Worm (Caenorhabditis elegans): ENCODE results near the gene C30B5.6.
A peak's percentile ranks its signal among the peaks of the same experiment; 100 is the strongest.

C30B5.6 gene

DNA sequence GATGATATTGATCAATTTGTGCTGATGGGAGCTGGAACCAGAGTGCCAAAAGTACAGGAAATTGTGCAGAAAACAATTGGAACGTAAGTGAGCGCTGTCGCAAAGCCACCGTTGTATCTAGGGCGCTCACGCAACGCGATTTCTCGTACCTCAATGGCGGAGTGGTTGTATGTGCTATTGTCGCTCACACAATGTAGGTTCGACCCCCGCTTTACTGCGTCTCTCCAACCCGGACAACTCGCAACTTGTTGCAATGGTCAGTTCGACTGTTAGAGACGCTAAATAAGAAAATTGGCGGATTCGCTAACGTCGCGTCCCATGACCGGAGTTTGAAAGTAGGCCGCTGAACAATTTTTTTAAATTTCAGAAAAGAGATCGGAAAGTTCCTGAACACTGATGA lies 26.0 kb upstream of the C30B5.6 start (continued):
- no peak for TF ChIP-seq attf-3 (GFP tag; conservative IDR thresholded peaks at IDR 0.05)
- TF ChIP-seq hmg-1.2 (GFP tag; IDR thresholded peaks at IDR 0.05), result peak; percentile 41
- peak; percentile 16; the same call in 1 of the 2 replicates for TF ChIP-seq pbrm-1 (GFP tag; IDR thresholded peaks at IDR 0.05)
- peak; percentile 61 for TF ChIP-seq athp-1 (tag; optimal IDR thresholded peaks at IDR 0.05)
- peak; percentile 72 for TF ChIP-seq nhr-90 (tag; optimal IDR thresholded peaks at IDR 0.05)
- TF ChIP-seq C17E4.6 (GFP tag; IDR thresholded peaks at IDR 0.05), result no peak
- TF ChIP-seq egrh-3 (GFP tag; IDR thresholded peaks at IDR 0.05), result peak; percentile 17; the same call in 1 of the 2 replicates
- TF ChIP-seq sptf-2 (GFP tag; optimal IDR thresholded peaks at IDR 0.05), result peak; percentile 27
- no peak for TF ChIP-seq lin-40 (tag; optimal IDR thresholded peaks at IDR 0.05)
- TF ChIP-seq ztf-18 (tag; optimal IDR thresholded peaks at IDR 0.05), result peak; percentile 68
- TF ChIP-seq F57C9.4 (tag; optimal IDR thresholded peaks at IDR 0.05), result no peak
- TF ChIP-seq let-607 (tag; optimal IDR thresholded peaks at IDR 0.05), result peak in 1 of 2 experiments; percentile 14
- TF ChIP-seq tlf-1 (GFP tag; optimal IDR thresholded peaks at IDR 0.05), result peak; percentile 1
- TF ChIP-seq B0336.3 (GFP tag; IDR thresholded peaks at IDR 0.05), result 0 out of 2 replicates have a peak, but pooled peaks have one; percentile 13
- TF ChIP-seq lsl-1 (GFP tag; optimal IDR thresholded peaks at IDR 0.05), result peak; percentile 43
- TF ChIP-seq ztf-28 (GFP tag; IDR thresholded peaks at IDR 0.05), result no peak
- no peak for TF ChIP-seq madf-3 (GFP tag; IDR thresholded peaks at IDR 0.05)
- TF ChIP-seq him-1 (tag; optimal IDR thresholded peaks at IDR 0.05), result no peak
- peak; percentile 43 for TF ChIP-seq hrde-1 (tag; optimal IDR thresholded peaks at IDR 0.05; ENCODE audit: borderline replicate concordance)
- TF ChIP-seq hlh-26 (GFP tag; conservative IDR thresholded peaks at IDR 0.05), result no peak
- TF ChIP-seq tbx-9 (tag; optimal IDR thresholded peaks at IDR 0.05; ENCODE audit: borderline replicate concordance), result no peak
- no peak for TF ChIP-seq hsf-1 (GFP tag; IDR thresholded peaks at IDR 0.05)
- TF ChIP-seq D2030.7 (GFP tag; IDR thresholded peaks at IDR 0.05), result peak; percentile 41; the same call in 1 of the 2 replicates
- TF ChIP-seq snpc-4 (GFP tag; optimal IDR thresholded peaks at IDR 0.05), result no peak
- TF ChIP-seq snpc-4 (tag; optimal IDR thresholded peaks at IDR 0.05), result peak in 3 of 4 experiments; percentile 25 to 52 (median 44)
- TF ChIP-seq F10E7.11 (tag; optimal IDR thresholded peaks at IDR 0.05), result no peak

DNA sequence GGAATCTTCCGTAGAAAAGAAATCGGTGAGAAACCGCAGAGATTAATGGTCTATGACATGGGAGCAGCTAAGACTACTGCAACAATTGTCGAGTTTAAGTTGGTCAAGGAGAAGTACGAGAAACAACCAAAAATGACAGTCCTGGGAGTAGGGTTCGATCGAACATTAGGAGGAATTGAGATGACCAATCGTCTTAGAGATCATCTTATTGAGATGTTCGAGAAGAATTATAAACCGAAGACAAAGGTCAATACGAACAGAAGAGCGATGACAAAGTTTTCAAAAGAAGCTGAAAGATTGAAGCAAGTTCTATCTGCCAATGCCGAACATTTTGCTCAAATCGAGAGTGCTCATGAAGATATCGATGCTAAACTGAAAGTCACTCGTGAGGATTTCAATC lies 25.6 kb upstream of the C30B5.6 start:
- TF ChIP-seq B0261.1 (tag; optimal IDR thresholded peaks at IDR 0.05), result peak; percentile 0
- no peak for TF ChIP-seq ztf-6 (GFP tag; IDR thresholded peaks at IDR 0.05)
- no peak for TF ChIP-seq aptf-3 (GFP tag; IDR thresholded peaks at IDR 0.05)
- TF ChIP-seq B0336.3 (GFP tag; IDR thresholded peaks at IDR 0.05), result no peak
- TF ChIP-seq F52B5.7 (tag; optimal IDR thresholded peaks at IDR 0.05), result no peak
- TF ChIP-seq sea-2 (GFP tag; IDR thresholded peaks at IDR 0.05), result no peak
- no peak for TF ChIP-seq ztf-28 (GFP tag; IDR thresholded peaks at IDR 0.05)
- TF ChIP-seq pbrm-1 (GFP tag; IDR thresholded peaks at IDR 0.05), result no peak

DNA sequence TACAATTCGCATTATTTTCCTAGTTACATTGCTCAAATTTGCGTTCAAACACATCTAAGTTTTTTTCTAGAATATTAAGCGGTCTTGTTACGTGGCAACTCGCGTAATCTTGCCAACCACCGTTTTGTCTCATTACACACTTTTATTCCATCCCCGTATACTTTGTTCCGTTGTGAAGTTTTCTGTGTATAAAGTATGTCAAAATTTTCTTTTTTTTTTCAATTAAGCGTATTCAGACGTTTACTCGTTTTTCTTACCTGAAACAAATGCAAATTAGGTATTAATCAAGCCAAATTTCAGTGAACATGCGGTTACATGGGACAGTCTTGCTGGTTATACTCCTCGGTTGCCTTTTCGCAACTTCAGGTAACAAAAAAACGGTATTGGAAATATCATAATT lies 24.6 kb upstream of the C30B5.6 start, which contains the start of gene T24H7.2:
Gene T24H7.2, plus strand, starts transcription at position 301 of the 400 bp plus-strand sequence.
- TF ChIP-seq attf-6 (GFP tag; IDR thresholded peaks at IDR 0.05) (no peak), hsf-1 (GFP tag; IDR thresholded peaks at IDR 0.05) (no peak), cebp-1 (GFP tag; IDR thresholded peaks at IDR 0.05) (no peak), cebp-1 (tag; optimal IDR thresholded peaks at IDR 0.05) (no peak), madf-8 (GFP tag; conservative IDR thresholded peaks at IDR 0.05) (no peak), D2030.7 (GFP tag; IDR thresholded peaks at IDR 0.05) (no peak)

DNA sequence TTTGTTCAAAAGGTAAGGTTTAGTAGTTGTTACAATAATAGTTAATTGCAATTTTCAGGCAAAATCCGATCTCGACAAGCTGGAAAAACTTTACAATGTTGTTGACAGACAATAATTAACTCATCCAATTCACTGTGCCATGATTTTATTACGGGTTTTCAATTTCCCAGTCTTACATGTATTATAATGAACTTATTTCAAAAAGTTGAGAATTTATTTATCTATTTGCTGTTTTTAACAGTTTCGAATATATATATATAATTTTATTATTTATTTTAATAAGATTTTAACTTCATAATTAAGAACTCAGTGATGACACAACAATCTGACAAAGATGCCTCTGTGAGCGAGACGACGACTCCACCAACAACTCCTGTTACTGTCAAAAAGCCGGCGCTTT lies 23.6 kb upstream of the C30B5.6 start, which contains the start of gene lelo-1:
Gene lelo-1, plus strand, starts transcription at position 301 of the 400 bp plus-strand sequence.
- no peak for TF ChIP-seq repo-1 (tag; optimal IDR thresholded peaks at IDR 0.05)
- no peak for TF ChIP-seq fkh-3 (tag; optimal IDR thresholded peaks at IDR 0.05)
